Fruit fly (Drosophila melanogaster) whole organism, embryonic: ENCODE data around the gene lbl.

Source experiments
- Bgb ChIP-seq: fragments of 200-800 bp; sonication (Bioruptor generic); IDR thresholded peaks from 2 replicates; pipeline ENCODE4 v1.3.6; 2022; ENCODE audit warnings: missing biosample characterization, missing genetic modification characterization; ENCODE audit not compliant: partially characterized antibody
- CG1024 ChIP-seq: fragments of 200-800 bp; sonication (Bioruptor generic); IDR thresholded peaks from 2 replicates; pipeline ENCODE4 v1.3.6; 2022; ENCODE audit warnings: missing biosample characterization, missing genetic modification characterization
- CG13287 ChIP-seq: fragments of 200-800 bp; sonication (Bioruptor generic); IDR thresholded peaks from 2 replicates; pipeline ENCODE4 v1.3.6; 2022; ENCODE audit warnings: missing biosample characterization, missing genetic modification characterization; ENCODE audit not compliant: partially characterized antibody
- CG16813 ChIP-seq: fragments of 200-800 bp; sonication (Bioruptor generic); IDR thresholded peaks from 3 replicates; pipeline ENCODE4 v1.3.6; 2022; ENCODE audit warnings: missing biosample characterization, missing genetic modification characterization; ENCODE audit not compliant: partially characterized antibody
- CG17359 ChIP-seq: fragments of 200-800 bp; sonication (Bioruptor generic); optimal IDR thresholded peaks from 3 replicates; lab custom pipeline; 2018; ENCODE audit warnings: missing biosample characterization, mild to moderate bottlenecking, missing genetic modification characterization, moderate library complexity
- CG1832 ChIP-seq: fragments of 200-800 bp; sonication (Bioruptor generic); optimal IDR thresholded peaks from 2 replicates; lab custom pipeline; 2017; ENCODE audit warnings: missing biosample characterization, mild to moderate bottlenecking, missing genetic modification characterization, inconsistent platforms
- CG2120 ChIP-seq: fragments of 200-800 bp; sonication (Bioruptor generic); optimal IDR thresholded peaks from 3 replicates; lab custom pipeline; 2016; ENCODE audit warnings: missing biosample characterization, missing genetic modification characterization
- CG34376 ChIP-seq: fragments of 200-800 bp; sonication (Bioruptor generic); optimal IDR thresholded peaks from 2 replicates; lab custom pipeline; 2018; ENCODE audit warnings: missing biosample characterization, mild to moderate bottlenecking, missing genetic modification characterization
- CG34422 ChIP-seq: fragments of 200-800 bp; sonication (Bioruptor generic); IDR thresholded peaks from 3 replicates; pipeline ENCODE4 v1.3.6; 2022; ENCODE audit warnings: missing biosample characterization, missing genetic modification characterization
- CG4820 ChIP-seq: fragments of 200-800 bp; sonication (Bioruptor generic); optimal IDR thresholded peaks from 3 replicates; lab custom pipeline; 2016; ENCODE audit warnings: missing biosample characterization, missing genetic modification characterization
- CG6791 ChIP-seq: fragments of 200-800 bp; sonication (Bioruptor generic); IDR thresholded peaks from 3 replicates; pipeline ENCODE4 v1.3.6; 2022; ENCODE audit warnings: missing biosample characterization, missing genetic modification characterization; ENCODE audit not compliant: partially characterized antibody
- CG7556 ChIP-seq: fragments of 200-800 bp; sonication (Bioruptor generic); optimal IDR thresholded peaks from 2 replicates; lab custom pipeline; 2017; ENCODE audit warnings: missing biosample characterization, mild to moderate bottlenecking, missing genetic modification characterization
- CG7963 ChIP-seq: fragments of 200-800 bp; sonication (Bioruptor generic); IDR thresholded peaks from 3 replicates; pipeline ENCODE4 v1.3.6; 2022; ENCODE audit warnings: missing biosample characterization, missing genetic modification characterization; ENCODE audit not compliant: partially characterized antibody
- CG8089 ChIP-seq: fragments of 200-800 bp; sonication (Bioruptor generic); optimal IDR thresholded peaks from 3 replicates; lab custom pipeline; 2016; ENCODE audit warnings: missing biosample characterization, missing genetic modification characterization
- CG8290 ChIP-seq, 3 experiments: fragments of 200-800 bp; sonication (Bioruptor generic); optimal IDR thresholded peaks; 2 replicates each; lab custom pipeline; 2016 to 2019; ENCODE audit warnings: missing biosample characterization in 3 of 3, missing genetic modification characterization in 3 of 3, mild to moderate bottlenecking in 2 of 3, moderate library complexity in 1 of 3
- CG8388 ChIP-seq: fragments of 200-800 bp; sonication (Bioruptor generic); optimal IDR thresholded peaks from 2 replicates; lab custom pipeline; 2019; ENCODE audit warnings: missing biosample characterization, mild to moderate bottlenecking, missing genetic modification characterization, moderate library complexity
- CG8765 ChIP-seq: fragments of 200-800 bp; sonication (Bioruptor generic); IDR thresholded peaks from 2 replicates; pipeline ENCODE4 v1.3.6; 2022; ENCODE audit warnings: missing biosample characterization, missing genetic modification characterization
- CG8944 ChIP-seq: fragments of 200-800 bp; sonication (Bioruptor generic); optimal IDR thresholded peaks from 3 replicates; lab custom pipeline; 2016; ENCODE audit warnings: missing biosample characterization, missing genetic modification characterization
- Deaf1 ChIP-seq: fragments of 200-800 bp; optimal IDR thresholded peaks from 3 replicates; lab custom pipeline; 2019; ENCODE audit warnings: missing biosample characterization, mild to moderate bottlenecking, missing genetic modification characterization, moderate library complexity
- Dip2 ChIP-seq: fragments of 200-800 bp; sonication (Bioruptor generic); IDR thresholded peaks from 2 replicates; pipeline ENCODE4 v1.3.6; 2022; ENCODE audit warnings: missing biosample characterization, missing genetic modification characterization
- GATAe ChIP-seq: fragments of 200-800 bp; sonication (Bioruptor generic); conservative IDR thresholded peaks from 2 replicates; pipeline ENCODE4 v1.3.6; 2022; ENCODE audit warnings: missing biosample characterization, missing genetic modification characterization
- Hr39 ChIP-seq: fragments of >200 bp; optimal IDR thresholded peaks from 2 replicates; lab custom pipeline; 2017
- Hr51 ChIP-seq, 2 experiments: fragments of 200-800 bp; sonication (Bioruptor generic); optimal IDR thresholded peaks; 2 replicates in 1 of 2; 3 replicates in 1 of 2; lab custom pipeline; 2016 to 2018; ENCODE audit warnings: missing biosample characterization in 2 of 2, missing genetic modification characterization in 2 of 2, mild to moderate bottlenecking in 1 of 2, moderate library complexity in 1 of 2
- Hsf ChIP-seq: fragments of 200-800 bp; sonication (Bioruptor generic); optimal IDR thresholded peaks from 3 replicates; lab custom pipeline; 2016; ENCODE audit warnings: missing biosample characterization, missing genetic modification characterization
- MTF-1 ChIP-seq: fragments of 200-800 bp; sonication (Bioruptor generic); optimal IDR thresholded peaks from 2 replicates; lab custom pipeline; 2018; ENCODE audit warnings: missing biosample characterization, mild to moderate bottlenecking, missing genetic modification characterization, borderline replicate concordance
- Myb ChIP-seq: fragments of 200-800 bp; sonication (Bioruptor generic); optimal IDR thresholded peaks from 2 replicates; lab custom pipeline; 2016; ENCODE audit warnings: missing biosample characterization, missing genetic modification characterization
- Nf-YC ChIP-seq: fragments of 200-800 bp; optimal IDR thresholded peaks from 3 replicates; lab custom pipeline; 2019; ENCODE audit warnings: missing biosample characterization, mild to moderate bottlenecking, missing genetic modification characterization, moderate library complexity
- Oaz ChIP-seq: fragments of 200-800 bp; sonication (Bioruptor generic); IDR thresholded peaks from 2 replicates; pipeline ENCODE4 v1.3.6; 2022; ENCODE audit warnings: missing biosample characterization, missing genetic modification characterization
- Opbp ChIP-seq: fragments of 200-800 bp; sonication (Bioruptor generic); IDR thresholded peaks from 3 replicates; pipeline ENCODE4 v1.3.6; 2022; ENCODE audit warnings: missing biosample characterization, missing genetic modification characterization; ENCODE audit not compliant: partially characterized antibody
- Sox100B ChIP-seq: fragments of 200-800 bp; sonication (Bioruptor generic); optimal IDR thresholded peaks from 3 replicates; lab custom pipeline; 2018; ENCODE audit warnings: missing biosample characterization, mild to moderate bottlenecking, missing genetic modification characterization
- Spps ChIP-seq: fragments of 200-800 bp; sonication (Bioruptor generic); optimal IDR thresholded peaks from 2 replicates; lab custom pipeline; 2018; ENCODE audit warnings: missing biosample characterization, mild to moderate bottlenecking, missing genetic modification characterization
- cato ChIP-seq: fragments of 200-800 bp; sonication (Bioruptor generic); optimal IDR thresholded peaks from 2 replicates; lab custom pipeline; 2016; ENCODE audit warnings: missing biosample characterization, missing genetic modification characterization, borderline replicate concordance
- chm ChIP-seq: fragments of 200-800 bp; sonication (Bioruptor generic); IDR thresholded peaks from 2 replicates; pipeline ENCODE4 v1.3.6; 2022; ENCODE audit warnings: missing biosample characterization, missing genetic modification characterization
- chn ChIP-seq: fragments of 200-800 bp; sonication (Bioruptor generic); optimal IDR thresholded peaks from 2 replicates; lab custom pipeline; 2016; ENCODE audit warnings: missing biosample characterization, missing genetic modification characterization
- ci ChIP-seq: fragments of 200-800 bp; sonication (Bioruptor generic); IDR thresholded peaks from 3 replicates; pipeline ENCODE4 v1.3.6; 2022; ENCODE audit warnings: missing biosample characterization, missing genetic modification characterization
- dpn ChIP-seq, 2 experiments: fragments of 200-800 bp; sonication (Bioruptor generic); optimal IDR thresholded peaks; 3 replicates each; lab custom pipeline; 2016; ENCODE audit warnings: missing biosample characterization in 2 of 2, missing genetic modification characterization in 2 of 2
- exex ChIP-seq: fragments of 200-800 bp; sonication (Bioruptor generic); optimal IDR thresholded peaks from 4 replicates; lab custom pipeline; 2018; ENCODE audit warnings: missing biosample characterization, mild to moderate bottlenecking, missing genetic modification characterization, moderate library complexity
- fru ChIP-seq: fragments of >200 bp; optimal IDR thresholded peaks from 2 replicates; lab custom pipeline; 2017
- kah ChIP-seq: fragments of 200-800 bp; sonication (Bioruptor generic); optimal IDR thresholded peaks from 2 replicates; lab custom pipeline; 2018; ENCODE audit warnings: missing biosample characterization, mild to moderate bottlenecking, missing genetic modification characterization
- otp ChIP-seq: fragments of 200-800 bp; sonication (Bioruptor generic); IDR thresholded peaks from 3 replicates; pipeline ENCODE4, ENCODE4 v1.3.6; 2022; ENCODE audit warnings: missing biosample characterization, missing genetic modification characterization
- phol ChIP-seq: fragments of 200-800 bp; sonication (Bioruptor generic); optimal IDR thresholded peaks from 3 replicates; lab custom pipeline; 2018; ENCODE audit warnings: missing biosample characterization, mild to moderate bottlenecking, missing genetic modification characterization, moderate library complexity
- prd ChIP-seq, 3 experiments: fragments of >200 bp in 2 of 3; fragments of 200-800 bp in 1 of 3; sonication (Bioruptor generic) in 1 of 3; optimal IDR thresholded peaks in 2 of 3; IDR thresholded peaks in 1 of 3; 2 replicates in 2 of 3; 3 replicates in 1 of 3; pipeline versions ENCODE4 v1.3.6 to Lab custom; 2017 to 2022; ENCODE audit warnings: missing biosample characterization in 1 of 3, missing genetic modification characterization in 1 of 3
- pzg ChIP-seq: fragments of 200-800 bp; sonication (Bioruptor generic); optimal IDR thresholded peaks from 3 replicates; lab custom pipeline; 2018; ENCODE audit warnings: missing biosample characterization, mild to moderate bottlenecking, missing genetic modification characterization, moderate library complexity
- schlank ChIP-seq: fragments of 200-800 bp; sonication (Bioruptor generic); optimal IDR thresholded peaks from 2 replicates; lab custom pipeline; 2018; ENCODE audit warnings: missing biosample characterization, mild to moderate bottlenecking, missing genetic modification characterization
- sna ChIP-seq: fragments of 200-800 bp; sonication (Bioruptor generic); IDR thresholded peaks from 2 replicates; pipeline ENCODE4 v1.3.6; 2022; ENCODE audit warnings: missing biosample characterization, missing genetic modification characterization; ENCODE audit not compliant: partially characterized antibody
- sob ChIP-seq: fragments of 200-800 bp; sonication (Bioruptor generic); IDR thresholded peaks from 2 replicates; pipeline ENCODE4 v1.3.6; 2022; ENCODE audit warnings: missing biosample characterization, missing genetic modification characterization
- sug ChIP-seq: fragments of 200-800 bp; optimal IDR thresholded peaks from 2 replicates; lab custom pipeline; 2019; ENCODE audit warnings: missing biosample characterization, mild to moderate bottlenecking, missing genetic modification characterization, moderate library complexity
- vnd ChIP-seq: fragments of 200-800 bp; sonication (Bioruptor generic); IDR thresholded peaks from 3 replicates; pipeline ENCODE4 v1.3.6; 2022; ENCODE audit warnings: missing biosample characterization, missing genetic modification characterization; ENCODE audit not compliant: partially characterized antibody
- yki ChIP-seq: fragments of >200 bp; optimal IDR thresholded peaks from 3 replicates; lab custom pipeline; 2018

lbl gene

DNA sequence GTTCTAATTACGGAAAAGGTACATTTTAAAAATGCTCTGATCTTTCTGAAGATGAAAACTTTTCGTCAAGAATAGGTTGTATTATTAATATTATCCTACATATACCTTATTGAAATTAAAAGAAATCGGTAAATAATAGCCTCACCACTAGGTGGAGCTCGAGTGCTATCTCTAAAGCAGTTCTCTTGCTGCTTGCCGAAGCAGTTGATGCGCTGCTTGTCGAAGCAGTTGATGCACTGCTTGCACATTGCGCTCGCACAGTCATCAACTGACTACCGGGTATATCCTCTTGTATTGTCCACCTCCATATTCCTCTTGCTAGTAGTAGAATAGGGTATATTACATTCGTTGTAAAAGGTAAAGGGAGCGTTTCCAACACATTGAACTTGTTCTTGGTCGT is 25.6 kb downstream of the lbl start:
- TF ChIP-seq vnd (no peak), sob (GFP tag; lab: Robert Waterston, UW) (peak; percentile 65), CG34376 (no peak), Hr51 (GFP tag; optimal IDR thresholded peaks at IDR 0.05; lab: Kevin White, UChicago) (no peak), MTF-1 (GFP tag; lab: Kevin White, UChicago) (no peak), CG34422 (peak; percentile 50; the same call in 2 of the 3 replicates), CG8388 (no peak), pzg (GFP tag; lab: Kevin White, UChicago) (peak; percentile 30), otp (GFP tag; lab: Robert Waterston, UW) (no peak), Deaf1 (tag; lab: Kevin White, UChicago) (no peak), CG6791 (GFP tag; lab: Robert Waterston, UW) (peak; percentile 84), CG7963 (GFP tag; lab: Robert Waterston, UW) (no peak), dpn (GFP tag; optimal IDR thresholded peaks at IDR 0.05; lab: Kevin White, UChicago) (peak in 1 of 2 experiments; percentile 33), CG2120 (GFP tag; lab: Kevin White, UChicago) (no peak), Dip2 (peak; percentile 100), Oaz (GFP tag; lab: Robert Waterston, UW) (no peak), GATAe (GFP tag; lab: Robert Waterston, UW) (0 out of 2 replicates have a peak, but pooled peaks have one; percentile 15), exex (tag; lab: Kevin White, UChicago) (no peak), CG8089 (GFP tag; lab: Kevin White, UChicago) (no peak), yki (lab: Kevin White, UChicago) (peak; percentile 67), CG13287 (GFP tag; lab: Robert Waterston, UW) (no peak; the same call in 1 of the 2 replicates), cato (GFP tag; lab: Kevin White, UChicago) (no peak), sug (tag; lab: Kevin White, UChicago) (no peak), Opbp (peak; percentile 64; the same call in 1 of the 3 replicates), schlank (tag; lab: Kevin White, UChicago) (no peak), Myb (GFP tag; lab: Kevin White, UChicago) (peak; percentile 91), Bgb (GFP tag; lab: Robert Waterston, UW) (peak; percentile 65), CG16813 (GFP tag; lab: Robert Waterston, UW) (0 out of 3 replicates have a peak, but pooled peaks have one; percentile 37), Hr39 (lab: Kevin White, UChicago) (no peak), phol (tag; lab: Kevin White, UChicago) (peak; percentile 36), prd (optimal IDR thresholded peaks at IDR 0.05; lab: Kevin White, UChicago) (no peak), prd (GFP tag; IDR thresholded peaks at IDR 0.05; lab: Robert Waterston, UW) (peak; percentile 37; the same call in 1 of the 3 replicates), CG8765 (no peak; the same call in 1 of the 2 replicates), kah (GFP tag; lab: Kevin White, UChicago) (no peak), ci (GFP tag; lab: Robert Waterston, UW) (0 out of 3 replicates have a peak, but pooled peaks have one; percentile 22), CG7556 (GFP tag; lab: Kevin White, UChicago) (no peak), CG17359 (no peak), CG1024 (GFP tag; lab: Robert Waterston, UW) (peak; percentile 16; the same call in 1 of the 2 replicates), Hsf (GFP tag; lab: Kevin White, UChicago) (peak; percentile 9), CG1832 (GFP tag; lab: Kevin White, UChicago) (no peak), CG8290 (GFP tag; optimal IDR thresholded peaks at IDR 0.05; lab: Kevin White, UChicago) (peak; percentile 82), CG8290 (tag; optimal IDR thresholded peaks at IDR 0.05; lab: Kevin White, UChicago) (peak in 1 of 2 experiments; percentile 9), fru (lab: Kevin White, UChicago) (no peak), CG4820 (GFP tag; lab: Kevin White, UChicago) (no peak), Nf-YC (tag; lab: Kevin White, UChicago) (peak; percentile 32), Sox100B (GFP tag; lab: Kevin White, UChicago) (no peak), CG8944 (GFP tag; lab: Kevin White, UChicago) (peak; percentile 24), chm (GFP tag; lab: Robert Waterston, UW) (no peak), sna (GFP tag; lab: Robert Waterston, UW) (no peak), chn (no peak), Spps (tag; lab: Kevin White, UChicago) (no peak)
